Worm (Caenorhabditis elegans) whole organism, midembryonic: ENCODE data around the gene clec-239.

Experiments used
- T22C8.4 ChIP-seq: fragments of 200-800 bp; sonication (Bioruptor generic); IDR thresholded peaks from 2 replicates; pipeline ENCODE4 v1.3.6; 2022; ENCODE audit warnings: missing genetic modification characterization, missing compliant biosample characterization
- cog-1 ChIP-seq: sonication (generic microtip); optimal IDR thresholded peaks from 2 replicates; lab custom pipeline; 2016; ENCODE audit warnings: missing genetic modification characterization, missing compliant biosample characterization
- flt-1 ChIP-seq: fragments of 200-800 bp; sonication (Bioruptor generic); IDR thresholded peaks from 2 replicates; pipeline ENCODE4 v1.3.6; 2022; ENCODE audit warnings: missing genetic modification characterization, missing compliant biosample characterization
- klf-2 ChIP-seq: fragments of 200-800 bp; sonication (Bioruptor generic); conservative IDR thresholded peaks from 2 replicates; pipeline ENCODE4 v1.3.6; 2022; ENCODE audit warnings: missing genetic modification reagents, missing genetic modification characterization, missing compliant biosample characterization
- med-1 ChIP-seq: sonication (generic microtip); optimal IDR thresholded peaks from 2 replicates; lab custom pipeline; 2017; ENCODE audit warnings: missing genetic modification characterization, mild to moderate bottlenecking, missing compliant biosample characterization, antibody characterized with exemption, missing genetic modification reagents; ENCODE audit not compliant: insufficient read depth
- ref-1 ChIP-seq: fragments of 200-800 bp; sonication (Bioruptor generic); conservative IDR thresholded peaks from 2 replicates; pipeline ENCODE4 v1.3.6; 2022; ENCODE audit warnings: missing genetic modification reagents, missing genetic modification characterization, missing compliant biosample characterization
- tab-1 ChIP-seq: fragments of 200-800 bp; sonication (Bioruptor generic); IDR thresholded peaks from 2 replicates; pipeline ENCODE4 v1.3.6; 2022; ENCODE audit warnings: missing genetic modification characterization, missing compliant biosample characterization
- ztf-23 ChIP-seq: fragments of 200-800 bp; sonication (Bioruptor generic); IDR thresholded peaks from 2 replicates; pipeline ENCODE4 v1.3.6; 2022; ENCODE audit warnings: missing genetic modification reagents, missing genetic modification characterization, missing compliant biosample characterization
- ztf-29 ChIP-seq: fragments of 200-800 bp; sonication (Bioruptor generic); IDR thresholded peaks from 2 replicates; pipeline ENCODE4 v1.3.6; 2022; ENCODE audit warnings: missing genetic modification reagents, missing genetic modification characterization, missing compliant biosample characterization

clec-239 gene

ce11 chrV:17005189-17005588, 48.9 kb downstream of the clec-239 start, which contains the start of gene srh-131:
srh-131 (plus strand) TSS chrV:17005489.
- TF ChIP-seq ztf-29 (GFP tag; lab: Robert Waterston, UW), result no peak
- TF ChIP-seq cog-1 (tag; lab: Kevin White, UChicago), result no peak
- no peak for TF ChIP-seq ztf-23 (GFP tag; lab: Robert Waterston, UW)
- TF ChIP-seq T22C8.4 (GFP tag; lab: Robert Waterston, UW), result no peak
- TF ChIP-seq tab-1 (GFP tag; lab: Robert Waterston, UW), result no peak
- no peak for TF ChIP-seq flt-1
- no peak for TF ChIP-seq klf-2 (GFP tag; lab: Robert Waterston, UW)
- TF ChIP-seq ref-1 (GFP tag; lab: Robert Waterston, UW), result no peak
- no peak for TF ChIP-seq med-1
